Worm (Caenorhabditis elegans) whole organism, late embryonic: Measurements from ENCODE around the gene Y25C1A.8.

ENCODE experiments used
- F13H6.1 ChIP-seq: sonication (generic microtip); optimal IDR thresholded peaks from 2 replicates; lab custom pipeline; 2016; ENCODE audit warnings: missing genetic modification characterization, missing compliant biosample characterization
- K02D7.2 ChIP-seq: sonication (generic microtip); optimal IDR thresholded peaks from 2 replicates; lab custom pipeline; 2017; ENCODE audit warnings: mild to moderate bottlenecking, missing genetic modification characterization, missing compliant biosample characterization
- K09A11.1 ChIP-seq: sonication (generic microtip); optimal IDR thresholded peaks from 2 replicates; lab custom pipeline; 2017; ENCODE audit warnings: antibody characterized with exemption, mild to moderate bottlenecking, missing genetic modification characterization, missing compliant biosample characterization; ENCODE audit not compliant: insufficient read depth
- T23F11.4 ChIP-seq: fragments of 200-800 bp; sonication (Bioruptor generic); optimal IDR thresholded peaks from 2 replicates; lab custom pipeline; 2018; ENCODE audit warnings: mild to moderate bottlenecking, missing genetic modification characterization, missing compliant biosample characterization
- ahr-1 ChIP-seq: sonication (generic microtip); optimal IDR thresholded peaks from 2 replicates; lab custom pipeline; 2016; ENCODE audit warnings: missing genetic modification characterization, missing compliant biosample characterization
- ama-1 ChIP-seq: fragments of 150-350 bp; optimal IDR thresholded peaks from 2 replicates; lab custom pipeline; 2014
- ceh-22 ChIP-seq: sonication (generic microtip); optimal IDR thresholded peaks from 2 replicates; lab custom pipeline; 2017; ENCODE audit warnings: missing biosample characterization, missing genetic modification characterization
- ceh-24 ChIP-seq: sonication (generic microtip); optimal IDR thresholded peaks from 2 replicates; lab custom pipeline; 2016; ENCODE audit warnings: mild to moderate bottlenecking, missing genetic modification characterization, missing compliant biosample characterization
- ceh-30 ChIP-seq: fragments of 150-350 bp; optimal IDR thresholded peaks from 2 replicates; lab custom pipeline; 2014; ENCODE audit warnings: missing biosample characterization, missing genetic modification characterization
- ceh-31 ChIP-seq: sonication (generic microtip); optimal IDR thresholded peaks from 2 replicates; lab custom pipeline; 2016; ENCODE audit warnings: missing genetic modification characterization, missing compliant biosample characterization
- ceh-34 ChIP-seq: sonication (generic microtip); optimal IDR thresholded peaks from 2 replicates; lab custom pipeline; 2016; ENCODE audit warnings: mild to moderate bottlenecking, missing genetic modification characterization, missing compliant biosample characterization
- ceh-45 ChIP-seq: fragments of 200-800 bp; sonication (Bioruptor generic); IDR thresholded peaks from 2 replicates; pipeline ENCODE4 v1.3.6; 2022; ENCODE audit warnings: missing genetic modification reagents, missing genetic modification characterization, missing compliant biosample characterization
- ceh-48 ChIP-seq: sonication (generic microtip); optimal IDR thresholded peaks from 2 replicates; lab custom pipeline; 2016; ENCODE audit warnings: missing genetic modification characterization, inconsistent platforms, missing compliant biosample characterization
- ceh-6 ChIP-seq: fragments of 200-800 bp; sonication (Bioruptor generic); optimal IDR thresholded peaks from 2 replicates; lab custom pipeline; 2018; ENCODE audit warnings: mild to moderate bottlenecking, missing genetic modification characterization, missing compliant biosample characterization
- ceh-9 ChIP-seq: sonication (generic microtip); optimal IDR thresholded peaks from 2 replicates; lab custom pipeline; 2016; ENCODE audit warnings: mild to moderate bottlenecking, missing genetic modification characterization, inconsistent platforms, missing compliant biosample characterization
- elt-2 ChIP-seq: sonication (generic microtip); optimal IDR thresholded peaks from 2 replicates; lab custom pipeline; 2016; ENCODE audit warnings: missing genetic modification reagents, missing genetic modification characterization, missing compliant biosample characterization
- elt-4 ChIP-seq: sonication (generic microtip); optimal IDR thresholded peaks from 2 replicates; lab custom pipeline; 2016; ENCODE audit warnings: missing genetic modification characterization, missing compliant biosample characterization
- ets-4 ChIP-seq: sonication (generic microtip); optimal IDR thresholded peaks from 2 replicates; lab custom pipeline; 2016; ENCODE audit warnings: missing genetic modification characterization, missing compliant biosample characterization
- fax-1 ChIP-seq: sonication (generic microtip); optimal IDR thresholded peaks from 2 replicates; lab custom pipeline; 2016; ENCODE audit warnings: missing genotype, missing genetic modification characterization, missing compliant biosample characterization
- gmeb-2 ChIP-seq: sonication (generic microtip); optimal IDR thresholded peaks from 2 replicates; lab custom pipeline; 2016; ENCODE audit warnings: missing genetic modification characterization, inconsistent platforms, missing compliant biosample characterization
- hlh-30 ChIP-seq: sonication (generic microtip); optimal IDR thresholded peaks from 2 replicates; lab custom pipeline; 2017; ENCODE audit warnings: antibody characterized with exemption, missing genetic modification characterization, missing compliant biosample characterization; ENCODE audit not compliant: insufficient read depth
- hlh-6 ChIP-seq: sonication (generic microtip); optimal IDR thresholded peaks from 2 replicates; lab custom pipeline; 2016; ENCODE audit warnings: missing genotype, missing genetic modification characterization, missing compliant biosample characterization
- lim-6 ChIP-seq: sonication (generic microtip); optimal IDR thresholded peaks from 2 replicates; lab custom pipeline; 2016; ENCODE audit warnings: missing genetic modification characterization, missing compliant biosample characterization
- lin-11 ChIP-seq: fragments of 200-800 bp; sonication (Bioruptor generic); optimal IDR thresholded peaks from 2 replicates; lab custom pipeline; 2018; ENCODE audit warnings: mild to moderate bottlenecking, missing genetic modification characterization, missing compliant biosample characterization
- mec-3 ChIP-seq: sonication (generic microtip); optimal IDR thresholded peaks from 2 replicates; lab custom pipeline; 2016; ENCODE audit warnings: borderline replicate concordance, missing genetic modification characterization, missing compliant biosample characterization
- npax-4 ChIP-seq: sonication (generic microtip); optimal IDR thresholded peaks from 2 replicates; lab custom pipeline; 2016; ENCODE audit warnings: missing genetic modification characterization, missing compliant biosample characterization
- odd-2 ChIP-seq: sonication (generic microtip); optimal IDR thresholded peaks from 2 replicates; lab custom pipeline; 2017; ENCODE audit warnings: antibody characterized with exemption, mild to moderate bottlenecking, missing genetic modification characterization, missing compliant biosample characterization
- pag-3 ChIP-seq: sonication (generic microtip); optimal IDR thresholded peaks from 2 replicates; lab custom pipeline; 2016; ENCODE audit warnings: missing compliant biosample characterization, missing genetic modification characterization, borderline replicate concordance
- pax-1 ChIP-seq: fragments of 150-350 bp; optimal IDR thresholded peaks from 2 replicates; lab custom pipeline; 2014; ENCODE audit warnings: missing biosample characterization, missing genetic modification characterization
- pha-4 ChIP-seq: fragments of 150-350 bp; optimal IDR thresholded peaks from 2 replicates; lab custom pipeline; 2018; ENCODE audit warnings: missing biosample characterization, missing genetic modification reagents, missing genetic modification characterization
- ref-2 ChIP-seq: sonication (generic microtip); optimal IDR thresholded peaks from 2 replicates; lab custom pipeline; 2016; ENCODE audit warnings: missing genetic modification characterization, missing compliant biosample characterization
- rnt-1 ChIP-seq: sonication (generic microtip); optimal IDR thresholded peaks from 2 replicates; lab custom pipeline; 2016; ENCODE audit warnings: missing genetic modification characterization, missing compliant biosample characterization
- tbx-7 ChIP-seq: sonication (generic microtip); optimal IDR thresholded peaks from 2 replicates; lab custom pipeline; 2016; ENCODE audit warnings: missing genotype, missing genetic modification characterization, missing compliant biosample characterization
- unc-3 ChIP-seq, 2 experiments: fragments of 200-800 bp in 1 of 2; sonication (Bioruptor generic) in 1 of 2; sonication (generic microtip) in 1 of 2; conservative IDR thresholded peaks in 1 of 2; optimal IDR thresholded peaks in 1 of 2; 2 replicates each; pipeline versions ENCODE4 v1.3.6 to Lab custom; 2016 to 2022; ENCODE audit warnings: missing compliant biosample characterization in 2 of 2, missing genetic modification characterization in 2 of 2, missing genetic modification reagents in 1 of 2
- unc-42 ChIP-seq: sonication (generic microtip); optimal IDR thresholded peaks from 2 replicates; lab custom pipeline; 2016; ENCODE audit warnings: missing genotype, missing genetic modification characterization, missing compliant biosample characterization
- unc-55 ChIP-seq: sonication (generic microtip); optimal IDR thresholded peaks from 2 replicates; lab custom pipeline; 2017; ENCODE audit warnings: missing biosample characterization, missing genetic modification reagents, missing genetic modification characterization
- zip-5 ChIP-seq: sonication (generic microtip); optimal IDR thresholded peaks from 2 replicates; lab custom pipeline; 2016; ENCODE audit warnings: missing genetic modification characterization, missing compliant biosample characterization
- ztf-16 ChIP-seq: sonication (generic microtip); optimal IDR thresholded peaks from 2 replicates; lab custom pipeline; 2017; ENCODE audit warnings: missing genetic modification characterization, missing compliant biosample characterization

The Y25C1A.8 gene

ce11 chrII:3030416-3030815 is 46.3 kb downstream of the Y25C1A.8 start:
- TF ChIP-seq hlh-6: no peak
- TF ChIP-seq pha-4 (tag; lab: Kevin White, UChicago): no peak
- TF ChIP-seq ceh-31 (tag; lab: Kevin White, UChicago): no peak
- TF ChIP-seq fax-1 (tag; lab: Kevin White, UChicago): no peak
- no peak for TF ChIP-seq unc-3 (GFP tag; conservative IDR thresholded peaks at IDR 0.05; lab: Robert Waterston, UW)
- TF ChIP-seq unc-3 (tag; optimal IDR thresholded peaks at IDR 0.05; lab: Kevin White, UChicago): no peak
- TF ChIP-seq unc-55 (GFP tag; lab: Kevin White, UChicago): no peak
- TF ChIP-seq ztf-16 (tag; lab: Kevin White, UChicago): no peak
- no peak for TF ChIP-seq ahr-1
- no peak for TF ChIP-seq T23F11.4 (GFP tag; lab: Kevin White, UChicago)
- no peak for TF ChIP-seq ceh-48 (tag; lab: Kevin White, UChicago)
- no peak for TF ChIP-seq odd-2 (tag; lab: Kevin White, UChicago)
- TF ChIP-seq ref-2 (tag; lab: Kevin White, UChicago): no peak

- TF ChIP-seq hlh-6 (no peak), K09A11.1 (tag; lab: Kevin White, UChicago) (no peak), gmeb-2 (tag; lab: Kevin White, UChicago) (no peak)
Observed at ce11 chrII:3028264-3028663, 48.5 kb downstream of the Y25C1A.8 start.

ce11 chrII:3024655-3025054 is 52.1 kb downstream of the Y25C1A.8 start:
- TF ChIP-seq K02D7.2 (tag; lab: Kevin White, UChicago): no peak
- no peak for TF ChIP-seq ceh-9
- no peak for TF ChIP-seq unc-42 (tag; lab: Kevin White, UChicago)
- TF ChIP-seq lim-6 (tag; lab: Kevin White, UChicago): no peak
- TF ChIP-seq ceh-24 (tag; lab: Kevin White, UChicago): no peak
- no peak for TF ChIP-seq npax-4 (tag; lab: Kevin White, UChicago)
- no peak for TF ChIP-seq pag-3
- TF ChIP-seq unc-3 (GFP tag; conservative IDR thresholded peaks at IDR 0.05; lab: Robert Waterston, UW): no peak
- no peak for TF ChIP-seq unc-3 (tag; optimal IDR thresholded peaks at IDR 0.05; lab: Kevin White, UChicago)
- no peak for TF ChIP-seq elt-2
- TF ChIP-seq pax-1 (tag; lab: Kevin White, UChicago): no peak
- TF ChIP-seq mec-3 (tag; lab: Kevin White, UChicago): no peak
- no peak for TF ChIP-seq ama-1 (lab: Kevin White, UChicago)
- TF ChIP-seq odd-2 (tag; lab: Kevin White, UChicago): no peak
- TF ChIP-seq rnt-1 (tag; lab: Kevin White, UChicago): no peak
- no peak for TF ChIP-seq ceh-30
- TF ChIP-seq ets-4 (tag; lab: Kevin White, UChicago): no peak
- no peak for TF ChIP-seq hlh-30
- no peak for TF ChIP-seq ztf-16 (tag; lab: Kevin White, UChicago)

- TF ChIP-seq F13H6.1 (tag; lab: Kevin White, UChicago) (no peak), ceh-45 (no peak), tbx-7 (tag; lab: Kevin White, UChicago) (no peak), ceh-22 (tag; lab: Kevin White, UChicago) (no peak), ref-2 (tag; lab: Kevin White, UChicago) (no peak), pha-4 (tag; lab: Kevin White, UChicago) (no peak), hlh-30 (no peak), mec-3 (tag; lab: Kevin White, UChicago) (no peak), elt-4 (tag; lab: Kevin White, UChicago) (no peak), zip-5 (no peak), lin-11 (tag; lab: Kevin White, UChicago) (no peak), lim-6 (tag; lab: Kevin White, UChicago) (no peak), ceh-34 (no peak), npax-4 (tag; lab: Kevin White, UChicago) (no peak), ceh-6 (GFP tag; lab: Kevin White, UChicago) (no peak)
Observed at ce11 chrII:3023381-3023935, 53.3 kb downstream of the Y25C1A.8 start, which contains the start of gene clec-2. Gene clec-2, minus strand, starts transcription at chrII:3023431.
